Worm (Caenorhabditis elegans) whole organism, young adult: ENCODE measurements around the gene T12A2.21.

Experiments
- C17E4.6 ChIP-seq: fragments of 200-800 bp; sonication (Bioruptor generic); IDR thresholded peaks from 2 replicates; pipeline ENCODE4 v1.3.6; 2022; ENCODE audit warnings: missing genetic modification reagents, missing genetic modification characterization, missing compliant biosample characterization
- F33H1.4 ChIP-seq: fragments of 200-800 bp; sonication (Bioruptor generic); IDR thresholded peaks from 2 replicates; pipeline ENCODE4 v1.3.6; 2022; ENCODE audit warnings: missing genetic modification reagents, missing genetic modification characterization, missing compliant biosample characterization
- F52B5.7 ChIP-seq: sonication (generic microtip); optimal IDR thresholded peaks from 2 replicates; lab custom pipeline; 2016; ENCODE audit warnings: mild to moderate bottlenecking, missing genetic modification characterization, missing compliant biosample characterization
- F57A8.1 ChIP-seq: fragments of 200-800 bp; sonication (Bioruptor generic); optimal IDR thresholded peaks from 2 replicates; lab custom pipeline; 2018; ENCODE audit warnings: mild to moderate bottlenecking, missing genetic modification characterization, moderate library complexity, missing compliant biosample characterization
- T26A5.8 ChIP-seq: sonication (generic microtip); optimal IDR thresholded peaks from 2 replicates; lab custom pipeline; 2016; ENCODE audit warnings: missing genetic modification characterization, missing compliant biosample characterization
- Y53F4B.3 ChIP-seq: fragments of 200-800 bp; sonication (Bioruptor generic); IDR thresholded peaks from 2 replicates; pipeline ENCODE4 v1.3.6; 2022; ENCODE audit warnings: missing genetic modification reagents, missing genetic modification characterization, missing compliant biosample characterization
- Y67H2A.10 ChIP-seq: fragments of 200-800 bp; sonication (Bioruptor generic); conservative IDR thresholded peaks from 2 replicates; pipeline ENCODE4 v1.3.6; 2022; ENCODE audit warnings: missing genetic modification reagents, missing genetic modification characterization, missing compliant biosample characterization
- akir-1 ChIP-seq: fragments of 200-800 bp; sonication (Bioruptor generic); optimal IDR thresholded peaks from 2 replicates; lab custom pipeline; 2018; ENCODE audit warnings: mild to moderate bottlenecking, missing genetic modification characterization, moderate library complexity, missing compliant biosample characterization
- aptf-3 ChIP-seq: fragments of 200-800 bp; sonication (Bioruptor generic); IDR thresholded peaks from 2 replicates; pipeline ENCODE4 v1.3.6; 2022; ENCODE audit warnings: missing genetic modification characterization, missing compliant biosample characterization
- athp-1 ChIP-seq: sonication (generic microtip); optimal IDR thresholded peaks from 2 replicates; lab custom pipeline; 2017; ENCODE audit warnings: mild to moderate bottlenecking, missing genetic modification characterization, missing compliant biosample characterization
- attf-6 ChIP-seq: fragments of 200-800 bp; sonication (Bioruptor generic); IDR thresholded peaks from 2 replicates; pipeline ENCODE4 v1.3.6; 2022; ENCODE audit warnings: missing genetic modification reagents, missing genetic modification characterization, missing compliant biosample characterization
- ccch-3 ChIP-seq: fragments of 200-800 bp; sonication (Bioruptor generic); optimal IDR thresholded peaks from 2 replicates; lab custom pipeline; 2018; ENCODE audit warnings: mild to moderate bottlenecking, missing genetic modification characterization, missing compliant biosample characterization
- ceh-40 ChIP-seq: fragments of 200-800 bp; sonication (Bioruptor generic); IDR thresholded peaks from 2 replicates; pipeline ENCODE4 v1.3.6; 2022; ENCODE audit warnings: missing genetic modification characterization, missing compliant biosample characterization
- ceh-91 ChIP-seq: fragments of 200-800 bp; sonication (Bioruptor generic); IDR thresholded peaks from 2 replicates; pipeline ENCODE4 v1.3.6; 2022; ENCODE audit warnings: missing genetic modification reagents, missing genetic modification characterization, missing compliant biosample characterization
- chd-7 ChIP-seq: sonication (generic microtip); optimal IDR thresholded peaks from 2 replicates; lab custom pipeline; 2016; ENCODE audit warnings: mild to moderate bottlenecking, missing genetic modification characterization, moderate library complexity, missing compliant biosample characterization
- dox-1 ChIP-seq: fragments of 200-800 bp; sonication (Bioruptor generic); IDR thresholded peaks from 2 replicates; pipeline ENCODE4 v1.3.6; 2022; ENCODE audit warnings: missing genetic modification reagents, missing genetic modification characterization, missing compliant biosample characterization
- efl-1 ChIP-seq: fragments of 150-350 bp; optimal IDR thresholded peaks from 2 replicates; lab custom pipeline; 2014; ENCODE audit warnings: missing biosample characterization, missing genetic modification reagents, missing genetic modification characterization
- ekl-4 ChIP-seq: fragments of 200-800 bp; sonication (Bioruptor generic); IDR thresholded peaks from 2 replicates; pipeline ENCODE4 v1.3.6; 2022; ENCODE audit warnings: missing genetic modification reagents, missing genetic modification characterization, missing compliant biosample characterization
- gei-17 ChIP-seq: fragments of 200-800 bp; sonication (Bioruptor generic); optimal IDR thresholded peaks from 2 replicates; lab custom pipeline; 2018; ENCODE audit warnings: mild to moderate bottlenecking, missing genetic modification characterization, missing compliant biosample characterization
- hlh-26 ChIP-seq: fragments of 200-800 bp; sonication (Bioruptor generic); conservative IDR thresholded peaks from 2 replicates; pipeline ENCODE4 v1.3.6; 2022; ENCODE audit warnings: missing genetic modification reagents, missing genetic modification characterization, missing compliant biosample characterization
- hmg-1.2 ChIP-seq: fragments of 200-800 bp; sonication (Bioruptor generic); IDR thresholded peaks from 2 replicates; pipeline ENCODE4 v1.3.6; 2022; ENCODE audit warnings: missing genetic modification reagents, missing genetic modification characterization, missing compliant biosample characterization
- hrde-1 ChIP-seq: sonication (generic microtip); optimal IDR thresholded peaks from 2 replicates; lab custom pipeline; 2016; ENCODE audit warnings: missing genetic modification characterization, mild to moderate bottlenecking, missing compliant biosample characterization, moderate library complexity, missing genotype, missing genetic modification reagents, borderline replicate concordance
- hsf-1 ChIP-seq: fragments of 200-800 bp; sonication (Bioruptor generic); IDR thresholded peaks from 2 replicates; pipeline ENCODE4 v1.3.6; 2022; ENCODE audit warnings: missing genetic modification reagents, missing genetic modification characterization, missing compliant biosample characterization
- lag-1 ChIP-seq: fragments of 200-800 bp; sonication (Bioruptor generic); IDR thresholded peaks from 2 replicates; pipeline ENCODE4 v1.3.6; 2022; ENCODE audit warnings: missing genetic modification reagents, missing genetic modification characterization, missing compliant biosample characterization
- let-526 ChIP-seq: fragments of 200-800 bp; sonication (Bioruptor generic); IDR thresholded peaks from 2 replicates; pipeline ENCODE4 v1.3.6; 2022; ENCODE audit warnings: missing genetic modification reagents, missing genetic modification characterization, missing compliant biosample characterization
- let-607 ChIP-seq, 2 experiments: fragments of 200-800 bp in 1 of 2; sonication (Bioruptor generic) in 1 of 2; sonication (generic microtip) in 1 of 2; optimal IDR thresholded peaks; 2 replicates each; lab custom pipeline; 2016 to 2018; ENCODE audit warnings: mild to moderate bottlenecking in 2 of 2, missing compliant biosample characterization in 2 of 2, missing genetic modification characterization in 2 of 2, moderate library complexity in 2 of 2, missing genotype in 1 of 2
- lsl-1 ChIP-seq: fragments of 200-800 bp; sonication (Bioruptor generic); optimal IDR thresholded peaks from 2 replicates; lab custom pipeline; 2018; ENCODE audit warnings: mild to moderate bottlenecking, missing genetic modification characterization, moderate library complexity, missing compliant biosample characterization
- madf-6 ChIP-seq: fragments of 200-800 bp; sonication (Bioruptor generic); IDR thresholded peaks from 2 replicates; pipeline ENCODE4 v1.3.6; 2022; ENCODE audit warnings: missing genetic modification reagents, missing genetic modification characterization, missing compliant biosample characterization
- madf-8 ChIP-seq: fragments of 200-800 bp; sonication (Bioruptor generic); conservative IDR thresholded peaks from 2 replicates; pipeline ENCODE4 v1.3.6; 2022; ENCODE audit warnings: missing genetic modification reagents, missing genetic modification characterization, missing compliant biosample characterization
- mes-4 ChIP-seq: sonication (generic microtip); optimal IDR thresholded peaks from 2 replicates; lab custom pipeline; 2016; ENCODE audit warnings: missing genotype, missing genetic modification characterization, missing compliant biosample characterization
- mxl-1 ChIP-seq: sonication (generic microtip); optimal IDR thresholded peaks from 2 replicates; lab custom pipeline; 2016; ENCODE audit warnings: missing genetic modification characterization, missing compliant biosample characterization
- nfya-2 ChIP-seq: fragments of 200-800 bp; sonication (Bioruptor generic); IDR thresholded peaks from 2 replicates; pipeline ENCODE4 v1.3.6; 2022; ENCODE audit warnings: missing genetic modification reagents, missing genetic modification characterization, missing compliant biosample characterization
- nhr-120 ChIP-seq: fragments of 200-800 bp; sonication (Bioruptor generic); IDR thresholded peaks from 2 replicates; pipeline ENCODE4 v1.3.6; 2022; ENCODE audit warnings: missing genetic modification characterization, missing compliant biosample characterization
- rec-8 ChIP-seq, 2 experiments: sonication (generic microtip); optimal IDR thresholded peaks; 2 replicates each; lab custom pipeline; 2016; ENCODE audit warnings: mild to moderate bottlenecking in 2 of 2, missing genetic modification characterization in 2 of 2, missing genetic modification reagents in 2 of 2, missing genotype in 2 of 2, missing biosample characterization in 1 of 2, missing compliant biosample characterization in 1 of 2, moderate library complexity in 1 of 2
- sea-2 ChIP-seq: fragments of 200-800 bp; sonication (Bioruptor generic); IDR thresholded peaks from 2 replicates; pipeline ENCODE4 v1.3.6; 2022; ENCODE audit warnings: missing genetic modification characterization, missing compliant biosample characterization
- tbx-9 ChIP-seq: sonication (generic microtip); optimal IDR thresholded peaks from 2 replicates; lab custom pipeline; 2016; ENCODE audit warnings: borderline replicate concordance, missing genetic modification characterization, inconsistent platforms, missing compliant biosample characterization
- tlf-1 ChIP-seq: fragments of 200-800 bp; sonication (Bioruptor generic); optimal IDR thresholded peaks from 2 replicates; lab custom pipeline; 2018; ENCODE audit warnings: mild to moderate bottlenecking, missing genetic modification characterization, missing compliant biosample characterization
- xnd-1 ChIP-seq: sonication (generic microtip); optimal IDR thresholded peaks from 2 replicates; lab custom pipeline; 2016; ENCODE audit warnings: missing genotype, missing genetic modification reagents, missing genetic modification characterization, missing compliant biosample characterization
- ztf-18 ChIP-seq: sonication (generic microtip); optimal IDR thresholded peaks from 2 replicates; lab custom pipeline; 2016; ENCODE audit warnings: missing genotype, mild to moderate bottlenecking, missing genetic modification characterization, missing compliant biosample characterization
- ztf-22 ChIP-seq: fragments of 200-800 bp; sonication (Bioruptor generic); optimal IDR thresholded peaks from 2 replicates; lab custom pipeline; 2018; ENCODE audit warnings: mild to moderate bottlenecking, missing genetic modification characterization, moderate library complexity, missing compliant biosample characterization
- ztf-25 ChIP-seq: fragments of 200-800 bp; sonication (Bioruptor generic); IDR thresholded peaks from 2 replicates; pipeline ENCODE4 v1.3.6; 2022; ENCODE audit warnings: missing genetic modification reagents, missing genetic modification characterization, missing compliant biosample characterization
- ztf-26 ChIP-seq: sonication (generic microtip); optimal IDR thresholded peaks from 2 replicates; lab custom pipeline; 2017; ENCODE audit warnings: missing genetic modification characterization, missing compliant biosample characterization
- ztf-6 ChIP-seq: fragments of 200-800 bp; sonication (Bioruptor generic); IDR thresholded peaks from 2 replicates; pipeline ENCODE4 v1.3.6; 2022; ENCODE audit warnings: missing genetic modification reagents, missing genetic modification characterization, missing compliant biosample characterization

T12A2.21 gene

ce11 chrIII:6236649-6237048 is at the start of gene T12A2.21:
Gene T12A2.21, minus strand, starts transcription at chrIII:6236749.
- TF ChIP-seq mxl-1 (tag; lab: Kevin White, UChicago), result no peak
- no peak for TF ChIP-seq lag-1 (GFP tag; lab: Robert Waterston, UW)
- no peak for TF ChIP-seq hsf-1 (GFP tag; lab: Robert Waterston, UW)
- no peak for TF ChIP-seq ccch-3 (GFP tag; lab: Kevin White, UChicago)
- TF ChIP-seq ztf-22 (GFP tag; lab: Kevin White, UChicago), result no peak
- TF ChIP-seq ztf-6 (GFP tag; lab: Robert Waterston, UW), result no peak
- no peak for TF ChIP-seq gei-17 (GFP tag; lab: Kevin White, UChicago)

- TF ChIP-seq ztf-6 (GFP tag; lab: Robert Waterston, UW), result no peak
- no peak for TF ChIP-seq F57A8.1 (GFP tag; lab: Kevin White, UChicago)
- no peak for TF ChIP-seq rec-8 (tag; optimal IDR thresholded peaks at IDR 0.05; lab: Kevin White, UChicago)
- no peak for TF ChIP-seq ceh-40 (GFP tag; lab: Robert Waterston, UW)
- TF ChIP-seq chd-7 (tag; lab: Kevin White, UChicago), result no peak
- TF ChIP-seq let-526, result no peak
- TF ChIP-seq xnd-1 (tag; lab: Kevin White, UChicago), result no peak
- TF ChIP-seq dox-1 (GFP tag; lab: Robert Waterston, UW), result no peak
- TF ChIP-seq lsl-1 (GFP tag; lab: Kevin White, UChicago), result no peak
- no peak for TF ChIP-seq sea-2 (GFP tag; lab: Robert Waterston, UW)
- TF ChIP-seq hlh-26 (GFP tag; lab: Robert Waterston, UW), result no peak
- TF ChIP-seq aptf-3, result no peak
- TF ChIP-seq Y67H2A.10 (GFP tag; lab: Robert Waterston, UW), result no peak
- TF ChIP-seq tlf-1 (GFP tag; lab: Kevin White, UChicago), result no peak
- no peak for TF ChIP-seq ceh-91 (GFP tag; lab: Robert Waterston, UW)
- no peak for TF ChIP-seq attf-6 (GFP tag; lab: Robert Waterston, UW)
- no peak for TF ChIP-seq athp-1
- TF ChIP-seq, all 124 proteins: peak for 0
These were observed 49.3 kb upstream of the T12A2.21 start, which contains the start of gene gadr-3 for ce11 chrIII:6285890-6286289. Gene gadr-3, minus strand, starts transcription at chrIII:6285990.

ce11 chrIII:6283024-6283423 is 46.5 kb upstream of the T12A2.21 start:
- TF ChIP-seq ekl-4 (GFP tag; lab: Robert Waterston, UW), result 0 out of 2 replicates have a peak, but pooled peaks have one; percentile 23
- no peak for TF ChIP-seq hrde-1 (tag; lab: Kevin White, UChicago)
- peak; percentile 93 for TF ChIP-seq madf-6 (GFP tag; lab: Robert Waterston, UW)
- TF ChIP-seq lsl-1 (GFP tag; lab: Kevin White, UChicago), result peak; percentile 89
- TF ChIP-seq nhr-120, result no peak
- peak; percentile 43; the same call in 1 of the 2 replicates for TF ChIP-seq F33H1.4 (GFP tag; lab: Robert Waterston, UW)
- TF ChIP-seq rec-8 (tag; optimal IDR thresholded peaks at IDR 0.05; lab: Kevin White, UChicago), result no peak
- peak; percentile 91 for TF ChIP-seq xnd-1 (tag; lab: Kevin White, UChicago)
- TF ChIP-seq efl-1 (GFP tag; lab: Kevin White, UChicago), result peak; percentile 6
- peak; percentile 74 for TF ChIP-seq madf-8
- TF ChIP-seq hmg-1.2 (GFP tag; lab: Robert Waterston, UW), result 0 out of 2 replicates have a peak, but pooled peaks have one; percentile 14

ce11 chrIII:6280070-6280596 is 43.6 kb upstream of the T12A2.21 start, which contains the start of gene hmg-1.2:
Gene hmg-1.2, plus strand, starts transcription at chrIII:6280380.
- no peak for TF ChIP-seq nfya-2 (GFP tag; lab: Robert Waterston, UW)
- TF ChIP-seq hmg-1.2 (GFP tag; lab: Robert Waterston, UW), result peak; percentile 99
- no peak for TF ChIP-seq lsl-1 (GFP tag; lab: Kevin White, UChicago)
- peak; percentile 18 for TF ChIP-seq ztf-18 (tag; lab: Kevin White, UChicago)
- no peak for TF ChIP-seq akir-1
- peak; percentile 12 for TF ChIP-seq ztf-22 (GFP tag; lab: Kevin White, UChicago)
- no peak for TF ChIP-seq tbx-9 (tag; lab: Kevin White, UChicago)
- no peak for TF ChIP-seq ztf-25 (GFP tag; lab: Robert Waterston, UW)
- TF ChIP-seq T26A5.8, result no peak
- TF ChIP-seq Y53F4B.3, result no peak
- TF ChIP-seq C17E4.6 (GFP tag; lab: Robert Waterston, UW), result no peak
- TF ChIP-seq F52B5.7 (tag; lab: Kevin White, UChicago), result no peak
- TF ChIP-seq let-607 (tag; optimal IDR thresholded peaks at IDR 0.05; lab: Kevin White, UChicago), result peak in 1 of 2 experiments; percentile 29
- no peak for TF ChIP-seq mes-4 (tag; lab: Kevin White, UChicago)
- peak; percentile 69 for TF ChIP-seq ztf-26 (tag; lab: Kevin White, UChicago)
